Worm (Caenorhabditis elegans): ENCODE data around the gene srj-8.

- TF ChIP-seq elt-1 (tag; optimal IDR thresholded peaks at IDR 0.05) (no peak), egl-27 (tag; optimal IDR thresholded peaks at IDR 0.05) (no peak), ama-1 (optimal IDR thresholded peaks at IDR 0.05) (no peak), ZK546.5 (tag; optimal IDR thresholded peaks at IDR 0.05) (no peak), lin-39 (tag; optimal IDR thresholded peaks at IDR 0.05) (no peak), nhr-12 (tag; optimal IDR thresholded peaks at IDR 0.05) (no peak), ceh-82 (tag; optimal IDR thresholded peaks at IDR 0.05) (no peak), unc-39 (tag; optimal IDR thresholded peaks at IDR 0.05) (no peak)
Observed at ce11 chrV:3269407-3269806, 21.8 kb downstream of the srj-8 start, which contains the start of gene T28A11.19.

All from whole organism, L3 larva.